Fruit fly (Drosophila melanogaster) whole organism, wandering third instar larva: ENCODE measurements around the gene CG43773.

Experiments used
- Abd-B ChIP-seq: fragments of >200 bp; optimal IDR thresholded peaks from 2 replicates; lab custom pipeline; 2017; ENCODE audit warnings: missing biosample characterization, missing genetic modification characterization
- CG9705 ChIP-seq: fragments of 200-800 bp; sonication (Bioruptor generic); optimal IDR thresholded peaks from 2 replicates; lab custom pipeline; 2018; ENCODE audit warnings: missing biosample characterization, mild to moderate bottlenecking, missing genetic modification characterization
- GATAd ChIP-seq: sonication (Bioruptor generic); optimal IDR thresholded peaks from 2 replicates; lab custom pipeline; 2016; ENCODE audit warnings: missing biosample characterization, missing genetic modification characterization
- HLH106 ChIP-seq: fragments of 200-800 bp; optimal IDR thresholded peaks from 3 replicates; lab custom pipeline; 2019; ENCODE audit warnings: missing biosample characterization, mild to moderate bottlenecking, missing genetic modification characterization, moderate library complexity
- Hnf4 ChIP-seq: fragments of 200-800 bp; sonication (Bioruptor generic); optimal IDR thresholded peaks from 2 replicates; lab custom pipeline; 2016; ENCODE audit warnings: missing biosample characterization, mild to moderate bottlenecking, missing genetic modification characterization
- Hr78 ChIP-seq: fragments of >200 bp; optimal IDR thresholded peaks from 2 replicates; lab custom pipeline; 2017; ENCODE audit warnings: missing biosample characterization, missing genetic modification characterization
- Hr83 ChIP-seq: fragments of 200-300 bp; sonication (Bioruptor generic); optimal IDR thresholded peaks from 2 replicates; lab custom pipeline; 2016; ENCODE audit warnings: missing biosample characterization, mild to moderate bottlenecking, missing genetic modification characterization, moderate library complexity; ENCODE audit not compliant: poor library complexity, severe bottlenecking
- Sp1 ChIP-seq: fragments of 200-800 bp; sonication (Bioruptor generic); optimal IDR thresholded peaks from 3 replicates; lab custom pipeline; 2019; ENCODE audit warnings: missing biosample characterization, mild to moderate bottlenecking, missing genetic modification characterization, moderate library complexity
- h ChIP-seq: fragments of 200-800 bp; sonication (Bioruptor generic); optimal IDR thresholded peaks from 3 replicates; lab custom pipeline; 2016; ENCODE audit warnings: missing biosample characterization, mild to moderate bottlenecking, missing genetic modification characterization
- pan ChIP-seq: fragments of >200 bp; optimal IDR thresholded peaks from 2 replicates; lab custom pipeline; 2017
- psq ChIP-seq: fragments of 200-800 bp; sonication (Bioruptor generic); optimal IDR thresholded peaks from 3 replicates; lab custom pipeline; 2017; ENCODE audit warnings: missing biosample characterization, mild to moderate bottlenecking, missing genetic modification characterization, moderate library complexity
- sage ChIP-seq: fragments of 200-800 bp; sonication (Bioruptor generic); optimal IDR thresholded peaks from 2 replicates; lab custom pipeline; 2016; ENCODE audit warnings: missing biosample characterization, mild to moderate bottlenecking, missing genetic modification characterization
- usp ChIP-seq: fragments of >200 bp; optimal IDR thresholded peaks from 2 replicates; lab custom pipeline; 2017; ENCODE audit warnings: missing biosample characterization, missing genetic modification characterization

DNA sequence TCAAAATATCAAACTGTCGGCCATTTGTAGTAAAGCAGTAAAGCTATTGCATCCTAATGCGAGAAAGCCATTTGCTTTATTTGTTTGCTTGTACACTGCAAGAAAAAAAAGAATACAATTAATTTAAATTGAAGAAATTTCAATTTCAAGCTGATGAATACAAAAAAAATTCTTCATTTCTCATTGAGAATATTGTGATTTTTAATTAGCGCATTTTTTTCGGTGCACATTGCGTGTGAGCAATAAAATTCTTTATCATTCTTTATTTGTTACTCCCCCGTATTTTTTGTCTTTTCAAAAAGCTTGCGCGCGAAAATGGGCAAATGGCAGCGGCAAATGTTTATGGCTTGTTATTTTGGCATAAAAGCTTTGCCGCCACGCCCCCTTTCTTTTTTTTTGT, 4.6 kb downstream of the CG43773 start:
- TF ChIP-seq h (no peak), pan (no peak), Sp1 (no peak), Hnf4 (no peak), Hr83 (GFP tag; lab: Kevin White, UChicago) (no peak), GATAd (GFP tag; lab: Kevin White, UChicago) (no peak), CG9705 (GFP tag; lab: Kevin White, UChicago) (no peak), usp (no peak), psq (GFP tag; lab: Kevin White, UChicago) (no peak), Abd-B (GFP tag; lab: Kevin White, UChicago) (no peak), HLH106 (tag; lab: Kevin White, UChicago) (peak; percentile 0), Hr78 (GFP tag; lab: Kevin White, UChicago) (no peak), sage (GFP tag; lab: Kevin White, UChicago) (no peak)
